Worm (Caenorhabditis elegans) whole organism, early embryonic: Measurements from ENCODE around the gene acr-7.

Experiments
- ceh-36 ChIP-seq: sonication (generic microtip); optimal IDR thresholded peaks from 2 replicates; lab custom pipeline; 2016; ENCODE audit warnings: missing genetic modification characterization, inconsistent platforms, missing compliant biosample characterization
- hmbx-1 ChIP-seq: sonication (generic microtip); optimal IDR thresholded peaks from 2 replicates; lab custom pipeline; 2016; ENCODE audit warnings: mild to moderate bottlenecking, missing genetic modification characterization, missing compliant biosample characterization

DNA sequence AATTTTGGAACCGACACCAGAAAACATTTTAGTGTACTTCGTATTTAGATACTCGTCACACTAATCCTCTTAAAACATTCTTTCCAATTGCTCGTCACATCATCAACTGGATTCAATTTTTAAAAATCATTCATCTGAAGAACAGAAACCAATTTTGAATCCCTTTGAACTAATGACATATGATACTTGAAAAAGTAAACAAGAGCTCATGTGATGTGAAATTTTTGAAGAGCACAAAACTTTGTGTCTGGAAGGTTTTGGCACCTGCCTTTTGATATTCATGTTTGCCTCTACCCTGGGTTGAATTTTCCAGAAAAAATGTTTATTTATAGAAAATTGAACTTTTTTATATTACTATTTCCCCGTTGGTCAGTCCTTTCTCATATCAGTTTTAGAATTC, 39.2 kb upstream of the acr-7 start:
- TF ChIP-seq hmbx-1 (no peak), ceh-36 (no peak)
